Fruit fly (Drosophila melanogaster): Measurements from ENCODE around the gene CG7778.
A peak's percentile ranks its signal among the peaks of the same experiment; 100 is the strongest.

The CG7778 gene

dm6 chr2L:8307817-8308551, 38.4 kb upstream of the CG7778 start, which contains the start of the genes Ostgamma and Mettl14 (continued):
- TF ChIP-seq eyg (GFP tag; optimal IDR thresholded peaks at IDR 0.05) (no peak), sug (tag; optimal IDR thresholded peaks at IDR 0.05) (peak; percentile 37), CG13424 (tag; optimal IDR thresholded peaks at IDR 0.05) (peak; percentile 16), Dp (GFP tag; optimal IDR thresholded peaks at IDR 0.05) (peak; percentile 35), Tbp (GFP tag; optimal IDR thresholded peaks at IDR 0.05) (no peak), az2 (GFP tag; optimal IDR thresholded peaks at IDR 0.05) (peak; percentile 8), Bgb (GFP tag; IDR thresholded peaks at IDR 0.05; ENCODE audit: partially characterized antibody) (peak; percentile 41), CG2712 (tag; optimal IDR thresholded peaks at IDR 0.05) (peak; percentile 84), lilli (GFP tag; optimal IDR thresholded peaks at IDR 0.05) (peak; percentile 38), CG1603 (tag; optimal IDR thresholded peaks at IDR 0.05) (peak; percentile 7), vnd (GFP tag; IDR thresholded peaks at IDR 0.05; ENCODE audit: partially characterized antibody) (0 out of 3 replicates have a peak, but pooled peaks have one; percentile 53), hbn (GFP tag; IDR thresholded peaks at IDR 0.05; ENCODE audit: partially characterized antibody) (peak; percentile 68), CG8924 (tag; optimal IDR thresholded peaks at IDR 0.05) (peak; percentile 43), bbx (GFP tag; IDR thresholded peaks at IDR 0.05; ENCODE audit: partially characterized antibody) (peak; percentile 35; the same call in 1 of the 2 replicates), CG6683 (GFP tag; optimal IDR thresholded peaks at IDR 0.05) (no peak), slbo (GFP tag; IDR thresholded peaks at IDR 0.05) (no peak), MBD-R2 (GFP tag; IDR thresholded peaks at IDR 0.05) (peak; percentile 52), dm (GFP tag; optimal IDR thresholded peaks at IDR 0.05) (peak; percentile 9), CG15601 (tag; optimal IDR thresholded peaks at IDR 0.05) (peak; percentile 42), CG3995 (GFP tag; optimal IDR thresholded peaks at IDR 0.05) (peak; percentile 77), Fer1 (GFP tag; optimal IDR thresholded peaks at IDR 0.05) (peak; percentile 17), CG16815 (GFP tag; optimal IDR thresholded peaks at IDR 0.05) (no peak), Ets97D (GFP tag; optimal IDR thresholded peaks at IDR 0.05) (peak; percentile 40), CG14710 (tag; optimal IDR thresholded peaks at IDR 0.05) (peak; percentile 70), CG7271 (tag; optimal IDR thresholded peaks at IDR 0.05) (peak; percentile 12), CG10979 (tag; optimal IDR thresholded peaks at IDR 0.05) (peak; percentile 14), jigr1 (GFP tag; IDR thresholded peaks at IDR 0.05) (no peak), CG12391 (tag; optimal IDR thresholded peaks at IDR 0.05) (peak; percentile 57), Hr39 (optimal IDR thresholded peaks at IDR 0.05) (no peak), CG13287 (GFP tag; IDR thresholded peaks at IDR 0.05; ENCODE audit: partially characterized antibody) (peak; percentile 89), grau (tag; optimal IDR thresholded peaks at IDR 0.05) (peak; percentile 31), wdn (GFP tag; IDR thresholded peaks at IDR 0.05) (no peak), Adf1 (GFP tag; IDR thresholded peaks at IDR 0.05) (no peak), CG4617 (GFP tag; optimal IDR thresholded peaks at IDR 0.05; ENCODE audit: borderline replicate concordance) (peak; percentile 76), zen (tag; optimal IDR thresholded peaks at IDR 0.05) (peak; percentile 3), CG34422 (GFP tag; IDR thresholded peaks at IDR 0.05) (peak; percentile 74; the same call in 2 of the 3 replicates), bowl (GFP tag; IDR thresholded peaks at IDR 0.05) (no peak), CG7357 (GFP tag; IDR thresholded peaks at IDR 0.05) (no peak), BtbVII (GFP tag; optimal IDR thresholded peaks at IDR 0.05) (no peak), CG8388 (GFP tag; optimal IDR thresholded peaks at IDR 0.05) (peak; percentile 16), CG10267 (tag; optimal IDR thresholded peaks at IDR 0.05) (peak; percentile 38), trem (tag; optimal IDR thresholded peaks at IDR 0.05) (peak; percentile 36), D19A (tag; optimal IDR thresholded peaks at IDR 0.05) (no peak), CG13775 (GFP tag; optimal IDR thresholded peaks at IDR 0.05) (no peak), kay (GFP tag; optimal IDR thresholded peaks at IDR 0.05) (no peak), MESR4 (GFP tag; optimal IDR thresholded peaks at IDR 0.05) (peak; percentile 55), Max (GFP tag; optimal IDR thresholded peaks at IDR 0.05) (peak; percentile 16), CG1024 (GFP tag; IDR thresholded peaks at IDR 0.05) (no peak), CG15696 (tag; optimal IDR thresholded peaks at IDR 0.05) (peak; percentile 9)

All from whole organism, embryonic.